Worm (Caenorhabditis elegans) whole organism, L4 larva: ENCODE data around the gene F10E7.11.

Source experiments
- F37D6.2 ChIP-seq: sonication (generic microtip); optimal IDR thresholded peaks from 2 replicates; lab custom pipeline; 2016; ENCODE audit warnings: mild to moderate bottlenecking, missing genetic modification characterization, missing compliant biosample characterization
- T20F7.1 ChIP-seq: fragments of 200-800 bp; sonication (Bioruptor generic); optimal IDR thresholded peaks from 2 replicates; lab custom pipeline; 2018; ENCODE audit warnings: mild to moderate bottlenecking, missing genetic modification characterization, missing compliant biosample characterization
- T26A8.4 ChIP-seq: fragments of 200-800 bp; sonication (Bioruptor generic); IDR thresholded peaks from 2 replicates; pipeline ENCODE4 v1.3.6; 2022; ENCODE audit warnings: missing genetic modification characterization, missing compliant biosample characterization
- Y48G9A.11 ChIP-seq: fragments of 200-800 bp; sonication (Bioruptor generic); IDR thresholded peaks from 2 replicates; pipeline ENCODE4 v1.3.6; 2022; ENCODE audit warnings: missing genetic modification reagents, missing genetic modification characterization, missing compliant biosample characterization
- Y75B8A.6 ChIP-seq: fragments of 200-800 bp; sonication (Bioruptor generic); IDR thresholded peaks from 2 replicates; pipeline ENCODE4 v1.3.6; 2022; ENCODE audit warnings: missing genetic modification reagents, missing genetic modification characterization, missing compliant biosample characterization
- aha-1 ChIP-seq: fragments of 150-350 bp; peaks from one replicate; lab custom pipeline; 2014; ENCODE audit warnings: missing biosample characterization, missing genetic modification characterization
- ama-1 ChIP-seq: fragments of 150-350 bp; optimal IDR thresholded peaks from 2 replicates; lab custom pipeline; 2014; ENCODE audit warnings: inconsistent platforms, mixed read lengths
- arid-1 ChIP-seq: fragments of 200-800 bp; sonication (Bioruptor generic); conservative IDR thresholded peaks from 2 replicates; pipeline ENCODE4 v1.3.6; 2022; ENCODE audit warnings: missing genetic modification reagents, missing genetic modification characterization, missing compliant biosample characterization
- ceh-28 ChIP-seq: fragments of 150-350 bp; optimal IDR thresholded peaks from 2 replicates; lab custom pipeline; 2014; ENCODE audit warnings: missing biosample characterization, missing genetic modification reagents, missing genetic modification characterization
- ceh-82 ChIP-seq: sonication (generic microtip); optimal IDR thresholded peaks from 2 replicates; lab custom pipeline; 2017; ENCODE audit warnings: missing biosample characterization, missing genetic modification characterization
- ces-1 ChIP-seq: fragments of 150-350 bp; sonication (generic microtip); optimal IDR thresholded peaks from 4 replicates; lab custom pipeline; 2014; ENCODE audit warnings: missing biosample characterization, missing genetic modification reagents, missing genetic modification characterization
- cey-2 ChIP-seq: sonication (generic microtip); optimal IDR thresholded peaks from 3 replicates; lab custom pipeline; 2017; ENCODE audit warnings: missing genetic modification characterization, mild to moderate bottlenecking, missing compliant biosample characterization, antibody characterized with exemption, borderline replicate concordance; ENCODE audit not compliant: insufficient read depth
- daf-12 ChIP-seq: fragments of 150-350 bp; optimal IDR thresholded peaks from 2 replicates; lab custom pipeline; 2014; ENCODE audit warnings: missing biosample characterization, missing genetic modification reagents, missing genetic modification characterization
- dmd-6 ChIP-seq: fragments of 200-800 bp; sonication (Bioruptor generic); IDR thresholded peaks from 2 replicates; pipeline ENCODE4 v1.3.6; 2022; ENCODE audit warnings: missing genetic modification reagents, missing genetic modification characterization, missing compliant biosample characterization
- dmd-9 ChIP-seq: fragments of 200-800 bp; sonication (Bioruptor generic); IDR thresholded peaks from 2 replicates; pipeline ENCODE4 v1.3.6; 2022; ENCODE audit warnings: missing genetic modification reagents, missing genetic modification characterization, missing compliant biosample characterization
- hif-1 ChIP-seq, 2 experiments: sonication (generic microtip); optimal IDR thresholded peaks; 2 replicates each; lab custom pipeline; 2016 to 2017; ENCODE audit warnings: missing compliant biosample characterization in 2 of 2, missing genetic modification characterization in 2 of 2, missing genetic modification reagents in 2 of 2, missing genotype in 2 of 2, mild to moderate bottlenecking in 1 of 2
- lim-7 ChIP-seq: fragments of 200-800 bp; sonication (Bioruptor generic); IDR thresholded peaks from 2 replicates; pipeline ENCODE4 v1.3.6; 2022; ENCODE audit warnings: missing genetic modification characterization, missing compliant biosample characterization
- lin-13 ChIP-seq: fragments of 150-350 bp; optimal IDR thresholded peaks from 2 replicates; lab custom pipeline; 2014; ENCODE audit warnings: missing biosample characterization, missing genetic modification reagents, missing genetic modification characterization
- lir-3 ChIP-seq: sonication (generic microtip); optimal IDR thresholded peaks from 2 replicates; lab custom pipeline; 2016; ENCODE audit warnings: mild to moderate bottlenecking, missing genetic modification characterization, missing compliant biosample characterization
- lsy-2 ChIP-seq, 2 experiments: fragments of 150-350 bp in 1 of 2; sonication (generic microtip) in 1 of 2; optimal IDR thresholded peaks; 2 replicates each; lab custom pipeline; 2014 to 2017; ENCODE audit warnings: missing biosample characterization in 2 of 2, missing genetic modification characterization in 2 of 2
- madf-5 ChIP-seq, 2 experiments: fragments of 200-800 bp; sonication (Bioruptor generic); IDR thresholded peaks; 2 replicates each; pipeline ENCODE4 v1.3.6; 2022; ENCODE audit warnings: missing compliant biosample characterization in 2 of 2, missing genetic modification characterization in 2 of 2
- mdl-1 ChIP-seq, 2 experiments: fragments of 150-350 bp in 1 of 2; sonication (generic microtip) in 1 of 2; optimal IDR thresholded peaks; 2 replicates each; lab custom pipeline; 2014 to 2017; ENCODE audit warnings: missing biosample characterization in 2 of 2, missing genetic modification characterization in 2 of 2
- mep-1 ChIP-seq: fragments of 150-350 bp; sonication (generic microtip); optimal IDR thresholded peaks from 3 replicates; lab custom pipeline; 2014; ENCODE audit warnings: missing biosample characterization, missing genetic modification characterization
- mes-2 ChIP-seq: sonication (generic microtip); optimal IDR thresholded peaks from 2 replicates; lab custom pipeline; 2016; ENCODE audit warnings: missing genotype, mild to moderate bottlenecking, missing genetic modification characterization, missing compliant biosample characterization; ENCODE audit not compliant: poor library complexity, severe bottlenecking
- mxl-2 ChIP-seq: fragments of 200-800 bp; sonication (Bioruptor generic); conservative IDR thresholded peaks from 2 replicates; pipeline ENCODE4 v1.3.6; 2022; ENCODE audit warnings: missing genetic modification reagents, missing genetic modification characterization, missing compliant biosample characterization
- mxl-3 ChIP-seq: fragments of 200-800 bp; sonication (Bioruptor generic); optimal IDR thresholded peaks from 2 replicates; lab custom pipeline; 2018; ENCODE audit warnings: mild to moderate bottlenecking, missing genetic modification characterization, missing compliant biosample characterization
- nhr-11 ChIP-seq: fragments of 150-350 bp; optimal IDR thresholded peaks from 2 replicates; lab custom pipeline; 2014; ENCODE audit warnings: missing biosample characterization, missing genetic modification characterization
- nhr-237 ChIP-seq: sonication (generic microtip); optimal IDR thresholded peaks from 2 replicates; lab custom pipeline; 2017; ENCODE audit warnings: missing biosample characterization, missing genetic modification characterization
- nhr-41 ChIP-seq: fragments of 200-800 bp; sonication (Bioruptor generic); IDR thresholded peaks from 2 replicates; pipeline ENCODE4 v1.3.6; 2022; ENCODE audit warnings: missing genetic modification reagents, missing genetic modification characterization, missing compliant biosample characterization
- nhr-76 ChIP-seq: fragments of 150-350 bp; optimal IDR thresholded peaks from 2 replicates; lab custom pipeline; 2014; ENCODE audit warnings: missing biosample characterization, missing genetic modification characterization
- pha-4 ChIP-seq, 2 experiments: fragments of 150-350 bp in 1 of 2; fragments of 200-800 bp in 1 of 2; sonication (Bioruptor generic) in 1 of 2; IDR thresholded peaks in 1 of 2; optimal IDR thresholded peaks in 1 of 2; 2 replicates each; pipeline versions ENCODE4 v1.3.6 to Lab custom; 2014 to 2022; ENCODE audit warnings: missing genetic modification characterization in 2 of 2, missing genetic modification reagents in 2 of 2, missing biosample characterization in 1 of 2, missing compliant biosample characterization in 1 of 2
- saeg-2 ChIP-seq: fragments of 200-800 bp; sonication (Bioruptor generic); IDR thresholded peaks from 2 replicates; pipeline ENCODE4 v1.3.6; 2022; ENCODE audit warnings: missing genetic modification reagents, missing genetic modification characterization, missing compliant biosample characterization
- sdz-12 ChIP-seq: fragments of 200-800 bp; sonication (Bioruptor generic); optimal IDR thresholded peaks from 2 replicates; lab custom pipeline; 2018; ENCODE audit warnings: mild to moderate bottlenecking, missing genetic modification characterization, missing compliant biosample characterization
- spr-3 ChIP-seq: fragments of 200-800 bp; sonication (Bioruptor generic); optimal IDR thresholded peaks from 2 replicates; lab custom pipeline; 2018; ENCODE audit warnings: mild to moderate bottlenecking, missing genetic modification characterization, missing compliant biosample characterization
- tag-97 ChIP-seq: fragments of 200-800 bp; sonication (Bioruptor generic); IDR thresholded peaks from 2 replicates; pipeline ENCODE4 v1.3.6; 2022; ENCODE audit warnings: missing genetic modification characterization, missing compliant biosample characterization
- tra-1 ChIP-seq: fragments of 200-800 bp; sonication (Bioruptor generic); IDR thresholded peaks from 2 replicates; pipeline ENCODE4 v1.3.6; 2022; ENCODE audit warnings: missing genetic modification reagents, missing genetic modification characterization, missing compliant biosample characterization
- unc-130 ChIP-seq: sonication (generic microtip); optimal IDR thresholded peaks from 2 replicates; lab custom pipeline; 2016; ENCODE audit warnings: missing genetic modification reagents, missing genetic modification characterization, missing compliant biosample characterization
- unc-62 ChIP-seq, 3 experiments: fragments of 150-350 bp in 1 of 3; sonication (generic microtip); optimal IDR thresholded peaks in 2 of 3; peaks in 1 of 3; 1 replicate in 1 of 3; 2 replicates in 2 of 3; lab custom pipeline; 2014 to 2017; ENCODE audit warnings: missing biosample characterization in 3 of 3, missing genetic modification characterization in 3 of 3, missing genetic modification reagents in 3 of 3, missing genotype in 1 of 3
- vab-7 ChIP-seq: fragments of 200-800 bp; sonication (Bioruptor generic); IDR thresholded peaks from 2 replicates; pipeline ENCODE4 v1.3.6; 2022; ENCODE audit warnings: missing genetic modification reagents, missing genetic modification characterization, missing compliant biosample characterization
- zfp-3 ChIP-seq: fragments of 200-800 bp; sonication (Bioruptor generic); conservative IDR thresholded peaks from 2 replicates; pipeline ENCODE4 v1.3.6; 2022; ENCODE audit warnings: missing genetic modification reagents, missing genetic modification characterization, missing compliant biosample characterization

F10E7.11 gene

DNA sequence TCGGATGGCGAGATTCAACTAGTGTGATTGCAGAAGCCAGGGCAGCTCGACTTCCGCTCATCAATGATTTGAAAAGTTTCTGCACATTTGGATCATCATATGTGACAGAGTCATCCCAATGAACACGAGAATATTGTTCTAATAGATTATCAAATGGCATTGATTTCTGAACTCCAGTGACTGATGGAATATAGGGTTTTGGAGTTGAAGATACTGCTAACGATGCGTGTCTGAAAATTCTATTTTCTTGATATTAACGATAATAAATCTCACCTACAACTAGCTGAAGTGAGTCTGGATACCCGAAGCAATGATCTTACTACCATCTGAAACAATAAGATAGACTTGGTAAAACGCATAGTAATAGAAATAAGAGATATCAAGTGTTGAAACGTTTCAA lies 21.9 kb downstream of the F10E7.11 start, which contains the start of gene mmaa-1 (continued):
- TF ChIP-seq T26A8.4 (peak; percentile 54; the same call in 1 of the 2 replicates), sdz-12 (GFP tag; lab: Kevin White, UChicago) (no peak), lin-13 (GFP tag; lab: Kevin White, UChicago) (no peak), dmd-6 (GFP tag; lab: Robert Waterston, UW) (peak; percentile 44), daf-12 (tag; lab: Kevin White, UChicago) (no peak), saeg-2 (GFP tag; lab: Robert Waterston, UW) (0 out of 2 replicates have a peak, but pooled peaks have one; percentile 66), mxl-2 (GFP tag; lab: Robert Waterston, UW) (no peak), unc-130 (GFP tag; lab: Kevin White, UChicago) (no peak), nhr-11 (no peak), tra-1 (no peak), dmd-9 (GFP tag; lab: Robert Waterston, UW) (no peak), vab-7 (GFP tag; lab: Robert Waterston, UW) (no peak), lir-3 (no peak)

DNA sequence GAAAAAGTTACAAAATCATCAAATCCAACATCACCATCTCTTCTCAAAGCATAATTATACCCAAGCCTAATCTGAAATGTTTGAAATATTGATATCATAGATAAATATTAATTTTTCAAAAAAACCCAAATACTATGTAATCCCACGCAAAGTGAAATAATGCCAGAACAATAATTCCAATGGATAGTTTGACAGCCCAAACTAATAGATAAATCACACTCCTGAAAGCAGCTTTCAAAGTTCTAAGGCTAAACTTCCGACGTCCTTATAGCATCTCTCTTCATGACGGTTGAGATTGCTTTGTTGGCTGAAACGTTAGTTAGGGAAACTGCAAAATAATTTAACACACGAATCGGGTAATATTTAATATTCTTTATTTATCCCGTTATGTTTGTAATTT lies 23.5 kb downstream of the F10E7.11 start:
- TF ChIP-seq lsy-2 (tag; optimal IDR thresholded peaks at IDR 0.05; lab: Kevin White, UChicago): peak in 1 of 2 experiments; percentile 10
- no peak for TF ChIP-seq arid-1 (GFP tag; lab: Robert Waterston, UW)
- peak in 1 of 2 experiments; percentile 31 for TF ChIP-seq hif-1 (tag; optimal IDR thresholded peaks at IDR 0.05; lab: Kevin White, UChicago)
- TF ChIP-seq madf-5 (GFP tag; IDR thresholded peaks at IDR 0.05; lab: Robert Waterston, UW): 0 out of 4 replicates have a peak, but pooled peaks of 1 of the 2 experiments have one; percentile 3
- no peak for TF ChIP-seq pha-4 (GFP tag; IDR thresholded peaks at IDR 0.05; lab: Robert Waterston, UW)
- no peak for TF ChIP-seq pha-4 (tag; optimal IDR thresholded peaks at IDR 0.05; lab: Kevin White, UChicago)
- peak; percentile 38 for TF ChIP-seq T20F7.1
- TF ChIP-seq ama-1 (lab: Kevin White, UChicago): peak; percentile 63
- TF ChIP-seq unc-62 (GFP tag; optimal IDR thresholded peaks at IDR 0.05 in 1 of 2; lab: Kevin White, UChicago): peak in 1 of 2 experiments; percentile 96
- TF ChIP-seq unc-62 (tag; optimal IDR thresholded peaks at IDR 0.05; lab: Kevin White, UChicago): no peak
- no peak for TF ChIP-seq Y48G9A.11 (GFP tag; lab: Robert Waterston, UW)
- TF ChIP-seq zfp-3 (GFP tag; lab: Robert Waterston, UW): peak; percentile 74; the same call in 1 of the 2 replicates

DNA sequence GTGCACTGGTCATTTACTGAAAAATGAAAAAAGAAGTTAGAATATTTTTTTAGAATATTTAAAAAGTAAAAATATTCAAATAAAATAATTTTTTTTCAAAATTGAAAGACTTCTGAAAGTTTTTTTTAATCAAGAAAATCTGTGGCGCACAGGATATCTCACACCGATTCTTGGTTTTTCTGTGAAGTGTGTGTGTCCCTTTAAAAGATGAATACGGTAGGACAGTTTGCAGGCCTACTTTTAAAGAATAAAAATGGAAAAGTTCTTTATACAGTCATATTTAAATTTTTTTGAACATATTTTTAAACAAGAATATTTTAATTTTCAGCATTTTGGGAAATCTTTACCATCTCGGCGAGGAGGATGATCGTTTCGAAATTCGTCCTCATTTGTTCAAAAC lies 24.1 kb downstream of the F10E7.11 start, which contains the start of gene mct-5:
Gene mct-5 (minus strand): TSS at position 16 of the 400 bp plus-strand sequence.
- TF ChIP-seq nhr-41 (GFP tag; lab: Robert Waterston, UW): no peak
- no peak for TF ChIP-seq nhr-76 (tag; lab: Kevin White, UChicago)
- no peak for TF ChIP-seq spr-3 (GFP tag; lab: Kevin White, UChicago)
- TF ChIP-seq mep-1: no peak
- no peak for TF ChIP-seq cey-2 (tag; lab: Kevin White, UChicago)
- no peak for TF ChIP-seq ces-1 (GFP tag; lab: Kevin White, UChicago)
- no peak for TF ChIP-seq lim-7
- TF ChIP-seq mes-2 (tag; lab: Kevin White, UChicago): no peak
- TF ChIP-seq tag-97 (GFP tag; lab: Robert Waterston, UW): no peak
- no peak for TF ChIP-seq F37D6.2 (tag; lab: Kevin White, UChicago)
- no peak for TF ChIP-seq nhr-237 (tag; lab: Kevin White, UChicago)

DNA sequence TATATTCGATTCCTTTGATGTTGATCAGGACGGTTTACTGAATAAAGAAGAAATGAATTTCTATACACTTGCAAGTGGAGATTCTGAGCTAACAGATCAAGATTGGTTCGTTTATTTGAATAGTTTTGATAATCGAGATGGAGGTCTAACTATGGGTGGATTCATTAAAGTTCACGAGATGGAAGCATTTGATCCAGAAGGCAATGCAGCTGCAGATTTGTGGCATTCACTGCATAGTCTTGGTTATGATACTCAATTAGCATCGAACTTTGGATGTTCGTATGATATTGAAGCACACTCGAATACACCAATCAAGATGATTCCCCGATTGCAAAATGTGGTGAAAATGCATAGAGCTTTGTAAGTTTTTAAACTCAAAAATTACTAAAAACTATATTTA lies 26.7 kb downstream of the F10E7.11 start:
- TF ChIP-seq mxl-3 (GFP tag; lab: Kevin White, UChicago) (no peak), ceh-28 (tag; lab: Kevin White, UChicago) (no peak), ceh-82 (no peak), mdl-1 (tag; optimal IDR thresholded peaks at IDR 0.05; lab: Kevin White, UChicago) (no peak), Y75B8A.6 (no peak), aha-1 (no peak)
